Fruit fly (Drosophila melanogaster) whole organism, prepupa: ENCODE results near the gene CSN5.

Experiments
- Blimp-1 ChIP-seq: fragments of 200-800 bp; sonication (Bioruptor generic); optimal IDR thresholded peaks from 3 replicates; lab custom pipeline; 2017; ENCODE audit warnings: missing biosample characterization, missing genetic modification characterization, mild to moderate bottlenecking, moderate library complexity, missing genetic modification reagents
- CG10631 ChIP-seq: fragments of 200-800 bp; sonication (Bioruptor generic); optimal IDR thresholded peaks from 2 replicates; lab custom pipeline; 2016; ENCODE audit warnings: missing biosample characterization, missing genetic modification characterization
- CG10669 ChIP-seq: fragments of 200-800 bp; sonication (Bioruptor generic); optimal IDR thresholded peaks from 3 replicates; lab custom pipeline; 2018; ENCODE audit warnings: missing biosample characterization, mild to moderate bottlenecking, missing genetic modification characterization, moderate library complexity
- CG11294 ChIP-seq: fragments of 200-800 bp; sonication (Bioruptor generic); IDR thresholded peaks from 2 replicates; pipeline ENCODE4 v1.3.6; 2022; ENCODE audit warnings: missing biosample characterization, missing genetic modification characterization
- CG11762 ChIP-seq: fragments of 200-800 bp; sonication (Bioruptor generic); optimal IDR thresholded peaks from 3 replicates; lab custom pipeline; 2016; ENCODE audit warnings: missing biosample characterization, missing genetic modification characterization; ENCODE audit not compliant: insufficient read depth
- CG11902 ChIP-seq: fragments of 200-800 bp; sonication (Bioruptor generic); optimal IDR thresholded peaks from 3 replicates; lab custom pipeline; 2016; ENCODE audit warnings: missing biosample characterization, missing genetic modification characterization
- CG1621 ChIP-seq: fragments of 200-800 bp; sonication (Bioruptor generic); optimal IDR thresholded peaks from 3 replicates; lab custom pipeline; 2018; ENCODE audit warnings: missing biosample characterization, mild to moderate bottlenecking, missing genetic modification characterization
- CG16779 ChIP-seq: fragments of 200-800 bp; sonication (Bioruptor generic); optimal IDR thresholded peaks from 3 replicates; lab custom pipeline; 2017; ENCODE audit warnings: missing biosample characterization, mild to moderate bottlenecking, missing genetic modification characterization
- CG3032 ChIP-seq: fragments of 200-800 bp; optimal IDR thresholded peaks from 2 replicates; lab custom pipeline; 2019; ENCODE audit warnings: missing biosample characterization, mild to moderate bottlenecking, missing genetic modification characterization, moderate library complexity
- CG31627 ChIP-seq: fragments of 200-800 bp; sonication (Bioruptor generic); optimal IDR thresholded peaks from 3 replicates; lab custom pipeline; 2016; ENCODE audit warnings: missing biosample characterization, missing genetic modification characterization
- CG32006 ChIP-seq: fragments of 200-800 bp; sonication (Bioruptor generic); optimal IDR thresholded peaks from 3 replicates; lab custom pipeline; 2017; ENCODE audit warnings: missing biosample characterization, mild to moderate bottlenecking, missing genetic modification characterization
- CG34406 ChIP-seq: fragments of 200-800 bp; sonication (Bioruptor generic); optimal IDR thresholded peaks from 3 replicates; lab custom pipeline; 2016; ENCODE audit warnings: missing biosample characterization, missing genetic modification characterization
- CG3919 ChIP-seq: fragments of 200-800 bp; sonication (Bioruptor generic); optimal IDR thresholded peaks from 3 replicates; lab custom pipeline; 2016; ENCODE audit warnings: missing biosample characterization, missing genetic modification characterization
- CG6163 ChIP-seq: fragments of 200-800 bp; sonication (Bioruptor generic); IDR thresholded peaks from 3 replicates; pipeline ENCODE4 v1.3.6; 2022; ENCODE audit warnings: missing biosample characterization, missing genetic modification characterization
- CG6792 ChIP-seq: fragments of 200-800 bp; sonication (Bioruptor generic); optimal IDR thresholded peaks from 3 replicates; lab custom pipeline; 2016; ENCODE audit warnings: missing biosample characterization, missing genetic modification characterization
- CG6854 ChIP-seq: fragments of 200-800 bp; sonication (Bioruptor generic); optimal IDR thresholded peaks from 2 replicates; lab custom pipeline; 2017; ENCODE audit warnings: missing biosample characterization, mild to moderate bottlenecking, missing genetic modification characterization
- CG7368 ChIP-seq: fragments of 200-800 bp; sonication (Bioruptor generic); optimal IDR thresholded peaks from 3 replicates; lab custom pipeline; 2016; ENCODE audit warnings: missing biosample characterization, missing genetic modification characterization
- CG8119 ChIP-seq: fragments of 200-800 bp; sonication (Bioruptor generic); IDR thresholded peaks from 3 replicates; pipeline ENCODE4 v1.3.6; 2022; ENCODE audit warnings: missing biosample characterization, missing genetic modification characterization
- CG8319 ChIP-seq: fragments of 200-800 bp; sonication (Bioruptor generic); optimal IDR thresholded peaks from 3 replicates; lab custom pipeline; 2016; ENCODE audit warnings: missing biosample characterization, missing genetic modification characterization
- Eip75B ChIP-seq: fragments of 200-800 bp; sonication (Bioruptor generic); optimal IDR thresholded peaks from 3 replicates; lab custom pipeline; 2016; ENCODE audit warnings: missing biosample characterization, missing genetic modification characterization
- Eip78C ChIP-seq: fragments of 200-800 bp; sonication (Bioruptor generic); peaks from one replicate; lab custom pipeline; 2016; ENCODE audit warnings: missing biosample characterization, missing genetic modification characterization
- Ets21C ChIP-seq: fragments of 200-800 bp; sonication (Bioruptor generic); optimal IDR thresholded peaks from 3 replicates; lab custom pipeline; 2016; ENCODE audit warnings: missing biosample characterization, missing genetic modification characterization
- Ets96B ChIP-seq: fragments of 200-800 bp; optimal IDR thresholded peaks from 2 replicates; lab custom pipeline; 2019; ENCODE audit warnings: missing biosample characterization, mild to moderate bottlenecking, missing genetic modification characterization, moderate library complexity
- Gug ChIP-seq: fragments of 200-800 bp; sonication (Bioruptor generic); IDR thresholded peaks from 2 replicates; pipeline ENCODE4 v1.3.6; 2022; ENCODE audit warnings: missing biosample characterization, missing genetic modification characterization
- Hr38 ChIP-seq: sonication (Bioruptor generic); optimal IDR thresholded peaks from 2 replicates; lab custom pipeline; 2016; ENCODE audit warnings: missing biosample characterization, missing genetic modification characterization
- Hr4 ChIP-seq: fragments of 200-800 bp; sonication (Bioruptor generic); optimal IDR thresholded peaks from 3 replicates; lab custom pipeline; 2016; ENCODE audit warnings: missing biosample characterization, missing genetic modification characterization
- Lpt ChIP-seq: fragments of 200-800 bp; sonication (Bioruptor generic); optimal IDR thresholded peaks from 3 replicates; lab custom pipeline; 2016; ENCODE audit warnings: missing biosample characterization, missing genetic modification characterization
- Met ChIP-seq: fragments of 200-800 bp; sonication (Bioruptor generic); optimal IDR thresholded peaks from 3 replicates; lab custom pipeline; 2016; ENCODE audit warnings: missing biosample characterization, missing genetic modification characterization
- OdsH ChIP-seq: fragments of 200-800 bp; sonication (Bioruptor generic); optimal IDR thresholded peaks from 3 replicates; lab custom pipeline; 2016; ENCODE audit warnings: missing biosample characterization, missing genetic modification characterization
- Smox ChIP-seq: fragments of 200-800 bp; sonication (Bioruptor generic); optimal IDR thresholded peaks from 3 replicates; lab custom pipeline; 2016; ENCODE audit warnings: missing biosample characterization, missing genetic modification characterization
- Sox102F ChIP-seq: fragments of 200-800 bp; sonication (Bioruptor generic); optimal IDR thresholded peaks from 2 replicates; lab custom pipeline; 2016; ENCODE audit warnings: missing biosample characterization, mild to moderate bottlenecking, missing genetic modification characterization
- Sox14 ChIP-seq: fragments of 200-800 bp; sonication (Bioruptor generic); optimal IDR thresholded peaks from 3 replicates; lab custom pipeline; 2016; ENCODE audit warnings: missing biosample characterization, missing genetic modification characterization
- Sox15 ChIP-seq: fragments of 200-800 bp; sonication (Bioruptor generic); optimal IDR thresholded peaks from 3 replicates; lab custom pipeline; 2016; ENCODE audit warnings: missing biosample characterization, missing genetic modification characterization
- achi ChIP-seq: fragments of 200-800 bp; sonication (Bioruptor generic); optimal IDR thresholded peaks from 3 replicates; lab custom pipeline; 2016; ENCODE audit warnings: missing biosample characterization, missing genetic modification characterization
- acj6 ChIP-seq: fragments of 200-800 bp; sonication (Bioruptor generic); optimal IDR thresholded peaks from 3 replicates; lab custom pipeline; 2016; ENCODE audit warnings: missing biosample characterization, missing genetic modification characterization
- cyc ChIP-seq: fragments of 200-800 bp; sonication (Bioruptor generic); optimal IDR thresholded peaks from 3 replicates; lab custom pipeline; 2016; ENCODE audit warnings: missing biosample characterization, missing genetic modification characterization
- dac ChIP-seq: fragments of 200-800 bp; sonication (Bioruptor generic); optimal IDR thresholded peaks from 2 replicates; lab custom pipeline; 2017; ENCODE audit warnings: missing biosample characterization, mild to moderate bottlenecking, missing genetic modification characterization
- esn ChIP-seq: fragments of 200-800 bp; sonication (Bioruptor generic); optimal IDR thresholded peaks from 2 replicates; lab custom pipeline; 2016; ENCODE audit warnings: missing biosample characterization, mild to moderate bottlenecking, missing genetic modification characterization, moderate library complexity
- fd59A ChIP-seq: fragments of 200-800 bp; sonication (Bioruptor generic); optimal IDR thresholded peaks from 2 replicates; lab custom pipeline; 2017; ENCODE audit warnings: missing biosample characterization, mild to moderate bottlenecking, missing genetic modification characterization, missing genetic modification reagents
- fd85E ChIP-seq: fragments of 200-800 bp; sonication (Bioruptor generic); optimal IDR thresholded peaks from 3 replicates; lab custom pipeline; 2016; ENCODE audit warnings: missing biosample characterization, missing genetic modification characterization
- fkh ChIP-seq: fragments of 200-800 bp; sonication (Bioruptor generic); optimal IDR thresholded peaks from 3 replicates; lab custom pipeline; 2017; ENCODE audit warnings: missing biosample characterization, mild to moderate bottlenecking, missing genetic modification characterization, moderate library complexity
- lz ChIP-seq: fragments of 200-800 bp; sonication (Bioruptor generic); optimal IDR thresholded peaks from 3 replicates; lab custom pipeline; 2016; ENCODE audit warnings: missing biosample characterization, missing genetic modification characterization
- net ChIP-seq: fragments of 200-800 bp; sonication (Bioruptor generic); optimal IDR thresholded peaks from 3 replicates; lab custom pipeline; 2016; ENCODE audit warnings: missing biosample characterization, missing genetic modification characterization
- salr ChIP-seq, 2 experiments: fragments of 200-800 bp; sonication (Bioruptor generic); optimal IDR thresholded peaks; 3 replicates each; lab custom pipeline; 2016 to 2018; ENCODE audit warnings: missing biosample characterization in 2 of 2, missing genetic modification characterization in 2 of 2, mild to moderate bottlenecking in 1 of 2
- spab ChIP-seq: fragments of 200-800 bp; sonication (Bioruptor generic); optimal IDR thresholded peaks from 2 replicates; lab custom pipeline; 2017; ENCODE audit warnings: missing biosample characterization, mild to moderate bottlenecking, missing genetic modification characterization, missing genetic modification reagents
- ss ChIP-seq, 2 experiments: fragments of 200-800 bp; sonication (Bioruptor generic); optimal IDR thresholded peaks; 2 replicates in 1 of 2; 3 replicates in 1 of 2; lab custom pipeline; 2017 to 2018; ENCODE audit warnings: mild to moderate bottlenecking in 2 of 2, missing biosample characterization in 2 of 2, missing genetic modification characterization in 2 of 2, moderate library complexity in 1 of 2
- svp ChIP-seq: fragments of 200-800 bp; sonication (Bioruptor generic); peaks from one replicate; lab custom pipeline; 2016; ENCODE audit warnings: missing biosample characterization, missing genetic modification characterization
- vri ChIP-seq: fragments of 200-800 bp; sonication (Bioruptor generic); optimal IDR thresholded peaks from 3 replicates; lab custom pipeline; 2016; ENCODE audit warnings: missing biosample characterization, mild to moderate bottlenecking, missing genetic modification characterization

Gene CSN5

DNA sequence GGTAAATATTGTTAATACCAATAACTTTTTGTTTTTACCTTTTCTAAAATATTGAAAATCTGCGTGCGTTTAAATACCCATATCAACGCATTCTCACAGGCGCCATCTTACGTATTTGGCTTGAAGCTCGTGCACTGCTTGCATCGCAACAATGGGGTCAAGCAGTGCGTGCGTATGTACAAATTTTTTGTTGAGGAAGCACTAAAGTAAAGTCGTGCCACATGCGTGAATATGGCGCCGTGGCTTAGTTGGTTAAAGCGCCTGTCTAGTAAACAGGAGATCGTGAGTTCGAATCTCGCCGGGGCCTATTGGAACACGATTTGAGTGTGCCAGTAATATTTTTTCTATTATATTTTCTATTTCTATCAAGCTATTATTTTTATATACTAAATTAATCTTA is 38.2 kb upstream of the CSN5 start (continued):
- TF ChIP-seq CG8119 (GFP tag; lab: Robert Waterston, UW) (no peak; the same call in 2 of the 3 replicates), Blimp-1 (GFP tag; lab: Kevin White, UChicago) (no peak), CG6163 (no peak), CG11762 (GFP tag; lab: Kevin White, UChicago) (no peak), Sox102F (GFP tag; lab: Kevin White, UChicago) (no peak), lz (GFP tag; lab: Kevin White, UChicago) (peak; percentile 22), Met (GFP tag; lab: Kevin White, UChicago) (peak; percentile 25), dac (GFP tag; lab: Kevin White, UChicago) (no peak), CG34406 (no peak), CG7368 (GFP tag; lab: Kevin White, UChicago) (no peak), Lpt (GFP tag; lab: Kevin White, UChicago) (no peak), salr (GFP tag; optimal IDR thresholded peaks at IDR 0.05; lab: Kevin White, UChicago) (no peak), CG32006 (no peak), CG3032 (tag; lab: Kevin White, UChicago) (peak; percentile 22)
- TF ChIP-seq, all 60 proteins: peak for 14

DNA sequence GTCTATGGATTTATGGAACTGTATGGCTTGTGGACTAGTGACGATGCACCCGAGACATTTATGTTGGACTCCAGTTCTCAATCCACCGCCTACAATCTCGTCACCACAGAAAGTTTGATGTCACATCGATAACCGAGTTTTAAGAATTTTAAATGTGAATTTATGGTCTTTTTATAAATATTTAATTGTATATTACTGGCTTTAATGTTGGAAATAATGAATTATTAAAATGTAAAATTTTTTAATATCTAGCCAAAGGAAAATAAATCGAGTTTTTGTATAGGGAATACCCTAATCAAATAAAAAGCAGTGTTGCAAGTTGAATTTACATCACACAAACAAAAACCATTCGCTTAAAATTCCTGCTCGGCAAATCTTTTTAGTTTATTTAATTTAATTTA is 37.2 kb upstream of the CSN5 start, which contains the start of gene Fntb:
Fntb (plus strand) TSS at position 334 of the 401 bp plus-strand sequence.
- no peak for TF ChIP-seq CG7368 (GFP tag; lab: Kevin White, UChicago)
- TF ChIP-seq svp, result no peak
- no peak for TF ChIP-seq CG10631 (GFP tag; lab: Kevin White, UChicago)
- no peak for TF ChIP-seq Ets21C (GFP tag; lab: Kevin White, UChicago)
- TF ChIP-seq Ets96B, result peak; percentile 52
- TF ChIP-seq CG31627 (GFP tag; lab: Kevin White, UChicago), result peak; percentile 46
- TF ChIP-seq esn, result peak; percentile 78
- TF ChIP-seq net, result no peak
- no peak for TF ChIP-seq Hr38 (GFP tag; lab: Kevin White, UChicago)
- TF ChIP-seq Smox (GFP tag; lab: Kevin White, UChicago), result no peak
- TF ChIP-seq fkh, result no peak
- peak; percentile 52 for TF ChIP-seq Sox14 (GFP tag; lab: Kevin White, UChicago)
- TF ChIP-seq CG1621 (tag; lab: Kevin White, UChicago), result no peak
- TF ChIP-seq Hr4 (GFP tag; lab: Kevin White, UChicago), result no peak
- TF ChIP-seq Sox102F (GFP tag; lab: Kevin White, UChicago), result no peak
- peak; percentile 67 for TF ChIP-seq achi (GFP tag; lab: Kevin White, UChicago)
- TF ChIP-seq CG3032 (tag; lab: Kevin White, UChicago), result peak; percentile 66
- peak; percentile 33 for TF ChIP-seq CG11762 (GFP tag; lab: Kevin White, UChicago)
- TF ChIP-seq Gug (GFP tag; lab: Robert Waterston, UW), result peak; percentile 58; the same call in 1 of the 2 replicates
- TF ChIP-seq CG6792, result peak; percentile 47
- TF ChIP-seq Lpt (GFP tag; lab: Kevin White, UChicago), result peak; percentile 50
- no peak for TF ChIP-seq CG6854 (GFP tag; lab: Kevin White, UChicago)
- no peak for TF ChIP-seq Eip75B (GFP tag; lab: Kevin White, UChicago)
- peak; percentile 38 for TF ChIP-seq Sox15 (GFP tag; lab: Kevin White, UChicago)
- TF ChIP-seq spab (GFP tag; lab: Kevin White, UChicago), result no peak
- TF ChIP-seq fd59A (GFP tag; lab: Kevin White, UChicago), result peak; percentile 7
- no peak for TF ChIP-seq CG34406
- TF ChIP-seq ss (GFP tag; optimal IDR thresholded peaks at IDR 0.05; lab: Kevin White, UChicago), result no peak
- TF ChIP-seq CG16779 (tag; lab: Kevin White, UChicago), result no peak
- TF ChIP-seq CG6163, result 0 out of 3 replicates have a peak, but pooled peaks have one; percentile 50
- peak; percentile 45 for TF ChIP-seq cyc
- peak; percentile 53 for TF ChIP-seq vri (GFP tag; lab: Kevin White, UChicago)
- no peak for TF ChIP-seq CG11902 (GFP tag; lab: Kevin White, UChicago)
- TF ChIP-seq Met (GFP tag; lab: Kevin White, UChicago), result no peak
- peak; percentile 90 for TF ChIP-seq Eip78C
- no peak for TF ChIP-seq fd85E (GFP tag; lab: Kevin White, UChicago)
- TF ChIP-seq CG8319, result no peak
- no peak for TF ChIP-seq acj6 (GFP tag; lab: Kevin White, UChicago)
- TF ChIP-seq lz (GFP tag; lab: Kevin White, UChicago), result peak; percentile 76
- no peak for TF ChIP-seq dac (GFP tag; lab: Kevin White, UChicago)
- no peak for TF ChIP-seq CG11294
- TF ChIP-seq CG10669 (GFP tag; lab: Kevin White, UChicago), result no peak
- peak in 1 of 2 experiments; percentile 61 for TF ChIP-seq salr (GFP tag; optimal IDR thresholded peaks at IDR 0.05; lab: Kevin White, UChicago)
- no peak for TF ChIP-seq OdsH
- no peak for TF ChIP-seq Blimp-1 (GFP tag; lab: Kevin White, UChicago)
- TF ChIP-seq CG3919 (GFP tag; lab: Kevin White, UChicago), result no peak
